Fruit fly (Drosophila melanogaster): Measurements from ENCODE around the gene Spn38F.

- TF ChIP-seq psq (optimal IDR thresholded peaks at IDR 0.05) (no peak), CG8478 (optimal IDR thresholded peaks at IDR 0.05) (no peak), usp (GFP tag; optimal IDR thresholded peaks at IDR 0.05) (no peak), EcR (GFP tag; optimal IDR thresholded peaks at IDR 0.05) (no peak), pan (optimal IDR thresholded peaks at IDR 0.05) (no peak)
These were observed 31.1 kb upstream of the Spn38F start for dm6 chr2L:20868921-20869320.
